Fruit fly (Drosophila melanogaster) whole organism, embryonic: Measurements from ENCODE around the gene CG15882.

Source experiments
- ATbp ChIP-seq: fragments of 200-800 bp; sonication (Bioruptor generic); optimal IDR thresholded peaks from 2 replicates; lab custom pipeline; 2017; ENCODE audit warnings: missing biosample characterization, mild to moderate bottlenecking, missing genetic modification characterization, missing genetic modification reagents
- CG10147 ChIP-seq: fragments of 200-800 bp; sonication (Bioruptor generic); optimal IDR thresholded peaks from 2 replicates; lab custom pipeline; 2019; ENCODE audit warnings: missing biosample characterization, mild to moderate bottlenecking, missing genetic modification characterization, moderate library complexity
- CG10267 ChIP-seq: fragments of 200-800 bp; sonication (Bioruptor generic); optimal IDR thresholded peaks from 2 replicates; lab custom pipeline; 2018; ENCODE audit warnings: missing biosample characterization, mild to moderate bottlenecking, missing genetic modification characterization, moderate library complexity
- CG10431 ChIP-seq: fragments of 200-800 bp; sonication (Bioruptor generic); optimal IDR thresholded peaks from 3 replicates; lab custom pipeline; 2018; ENCODE audit warnings: missing biosample characterization, mild to moderate bottlenecking, missing genetic modification characterization
- CG10979 ChIP-seq: fragments of 200-800 bp; sonication (Bioruptor generic); optimal IDR thresholded peaks from 2 replicates; lab custom pipeline; 2018; ENCODE audit warnings: missing biosample characterization, mild to moderate bottlenecking, missing genetic modification characterization, moderate library complexity
- CG11247 ChIP-seq: fragments of 200-800 bp; sonication (Bioruptor generic); IDR thresholded peaks from 2 replicates; pipeline ENCODE4 v1.3.6; 2022; ENCODE audit warnings: missing biosample characterization, missing genetic modification characterization
- CG11560 ChIP-seq: fragments of 200-800 bp; sonication (Bioruptor generic); IDR thresholded peaks from 3 replicates; pipeline ENCODE4 v1.3.6; 2022; ENCODE audit warnings: missing biosample characterization, missing genetic modification characterization
- CG12769 ChIP-seq: fragments of 200-800 bp; sonication (Bioruptor generic); optimal IDR thresholded peaks from 2 replicates; lab custom pipeline; 2019; ENCODE audit warnings: missing biosample characterization, mild to moderate bottlenecking, missing genetic modification characterization, moderate library complexity
- CG13894 ChIP-seq: fragments of 200-800 bp; sonication (Bioruptor generic); optimal IDR thresholded peaks from 3 replicates; lab custom pipeline; 2018; ENCODE audit warnings: missing biosample characterization, mild to moderate bottlenecking, missing genetic modification characterization, moderate library complexity
- CG1602 ChIP-seq: fragments of 200-800 bp; sonication (Bioruptor generic); optimal IDR thresholded peaks from 3 replicates; lab custom pipeline; 2016; ENCODE audit warnings: missing biosample characterization, missing genetic modification characterization
- CG17802 ChIP-seq: fragments of 200-800 bp; sonication (Bioruptor generic); optimal IDR thresholded peaks from 2 replicates; lab custom pipeline; 2018; ENCODE audit warnings: missing biosample characterization, mild to moderate bottlenecking, missing genetic modification characterization, moderate library complexity
- CG18262 ChIP-seq: fragments of 200-800 bp; optimal IDR thresholded peaks from 3 replicates; lab custom pipeline; 2019; ENCODE audit warnings: missing biosample characterization, mild to moderate bottlenecking, missing genetic modification characterization, moderate library complexity
- CG2678 ChIP-seq: fragments of 200-800 bp; sonication (Bioruptor generic); optimal IDR thresholded peaks from 3 replicates; lab custom pipeline; 2019; ENCODE audit warnings: missing biosample characterization, mild to moderate bottlenecking, missing genetic modification characterization, moderate library complexity
- CG2889 ChIP-seq: fragments of 200-800 bp; sonication (Bioruptor generic); IDR thresholded peaks from 3 replicates; pipeline ENCODE4 v1.3.6; 2022; ENCODE audit warnings: missing biosample characterization, missing genetic modification characterization
- CG4730 ChIP-seq: fragments of 200-800 bp; sonication (Bioruptor generic); IDR thresholded peaks from 2 replicates; pipeline ENCODE4 v1.3.6; 2022; ENCODE audit warnings: missing biosample characterization, missing genetic modification characterization
- CG6683 ChIP-seq: fragments of 200-800 bp; sonication (Bioruptor generic); optimal IDR thresholded peaks from 2 replicates; lab custom pipeline; 2017; ENCODE audit warnings: missing biosample characterization, mild to moderate bottlenecking, missing genetic modification characterization, missing genetic modification reagents
- CG6854 ChIP-seq: fragments of 200-800 bp; sonication (Bioruptor generic); optimal IDR thresholded peaks from 3 replicates; lab custom pipeline; 2017; ENCODE audit warnings: missing biosample characterization, mild to moderate bottlenecking, missing genetic modification characterization
- CG9932 ChIP-seq: fragments of 200-800 bp; sonication (Bioruptor generic); IDR thresholded peaks from 2 replicates; pipeline ENCODE4 v1.3.6; 2022; ENCODE audit warnings: missing biosample characterization, missing genetic modification characterization
- Dad ChIP-seq: fragments of 200-800 bp; sonication (Bioruptor generic); optimal IDR thresholded peaks from 3 replicates; lab custom pipeline; 2016; ENCODE audit warnings: missing biosample characterization, missing genetic modification characterization
- H15 ChIP-seq: fragments of 200-800 bp; sonication (Bioruptor generic); IDR thresholded peaks from 3 replicates; pipeline ENCODE4 v1.3.6; 2022; ENCODE audit warnings: missing biosample characterization, missing genetic modification characterization
- H2.0 ChIP-seq: fragments of 200-800 bp; sonication (Bioruptor generic); IDR thresholded peaks from 2 replicates; pipeline ENCODE4 v1.3.6; 2022; ENCODE audit warnings: missing biosample characterization, missing genetic modification characterization
- HHEX ChIP-seq: fragments of 200-800 bp; sonication (Bioruptor generic); optimal IDR thresholded peaks from 3 replicates; lab custom pipeline; 2017; ENCODE audit warnings: missing biosample characterization, mild to moderate bottlenecking, missing genetic modification characterization, missing genetic modification reagents
- Hsf ChIP-seq: fragments of 200-800 bp; sonication (Bioruptor generic); optimal IDR thresholded peaks from 3 replicates; lab custom pipeline; 2016; ENCODE audit warnings: missing biosample characterization, missing genetic modification characterization
- Neu2 ChIP-seq: fragments of 200-800 bp; sonication (Bioruptor generic); optimal IDR thresholded peaks from 3 replicates; lab custom pipeline; 2016; ENCODE audit warnings: missing biosample characterization, missing genetic modification characterization, borderline replicate concordance
- NfI ChIP-seq: fragments of 200-800 bp; sonication (Bioruptor generic); optimal IDR thresholded peaks from 3 replicates; lab custom pipeline; 2018; ENCODE audit warnings: missing biosample characterization, mild to moderate bottlenecking, missing genetic modification characterization, moderate library complexity
- Pdp1 ChIP-seq, 2 experiments: fragments of 200-800 bp; sonication (Bioruptor generic); optimal IDR thresholded peaks; 3 replicates each; lab custom pipeline; 2016; ENCODE audit warnings: missing biosample characterization in 2 of 2, missing genetic modification characterization in 2 of 2, mild to moderate bottlenecking in 1 of 2, moderate library complexity in 1 of 2
- Ptx1 ChIP-seq: fragments of 200-800 bp; sonication (Bioruptor generic); IDR thresholded peaks from 2 replicates; pipeline ENCODE4 v1.3.6; 2022; ENCODE audit warnings: missing biosample characterization, missing genetic modification characterization
- Sox102F ChIP-seq: fragments of 200-800 bp; sonication (Bioruptor generic); optimal IDR thresholded peaks from 2 replicates; lab custom pipeline; 2018; ENCODE audit warnings: missing biosample characterization, mild to moderate bottlenecking, missing genetic modification characterization, moderate library complexity
- Sry-δ ChIP-seq: fragments of 200-800 bp; sonication (Bioruptor generic); optimal IDR thresholded peaks from 2 replicates; lab custom pipeline; 2016; ENCODE audit warnings: missing biosample characterization, missing genetic modification characterization
- Trl ChIP-seq, 3 experiments: fragments of >200 bp in 2 of 3; fragments of 200-800 bp in 1 of 3; sonication (Bioruptor generic) in 1 of 3; optimal IDR thresholded peaks; 2 replicates in 1 of 3; 3 replicates in 2 of 3; lab custom pipeline; 2016 to 2017; ENCODE audit warnings: missing biosample characterization in 1 of 3, missing genetic modification characterization in 1 of 3
- abd-A ChIP-seq: fragments of 200-800 bp; sonication (Bioruptor generic); optimal IDR thresholded peaks from 3 replicates; lab custom pipeline; 2019; ENCODE audit warnings: missing biosample characterization, mild to moderate bottlenecking, missing genetic modification characterization, moderate library complexity
- bab2 ChIP-seq: fragments of 200-800 bp; sonication (Bioruptor generic); optimal IDR thresholded peaks from 2 replicates; lab custom pipeline; 2016; ENCODE audit warnings: missing biosample characterization, missing genetic modification characterization
- cas ChIP-seq: fragments of 200-800 bp; sonication (Bioruptor generic); IDR thresholded peaks from 2 replicates; pipeline ENCODE4 v1.3.6; 2022; ENCODE audit warnings: missing biosample characterization, missing genetic modification characterization
- cg ChIP-seq: fragments of 200-800 bp; sonication (Bioruptor generic); optimal IDR thresholded peaks from 3 replicates; lab custom pipeline; 2019; ENCODE audit warnings: missing biosample characterization, mild to moderate bottlenecking, missing genetic modification characterization, moderate library complexity
- exex ChIP-seq: fragments of 200-800 bp; sonication (Bioruptor generic); optimal IDR thresholded peaks from 4 replicates; lab custom pipeline; 2018; ENCODE audit warnings: missing biosample characterization, mild to moderate bottlenecking, missing genetic modification characterization, moderate library complexity
- grau ChIP-seq: fragments of 200-800 bp; optimal IDR thresholded peaks from 3 replicates; lab custom pipeline; 2019; ENCODE audit warnings: missing biosample characterization, mild to moderate bottlenecking, missing genetic modification characterization, moderate library complexity
- grn ChIP-seq: fragments of 200-800 bp; sonication (Bioruptor generic); optimal IDR thresholded peaks from 3 replicates; lab custom pipeline; 2017; ENCODE audit warnings: missing biosample characterization, missing genetic modification characterization
- jing ChIP-seq: fragments of 200-800 bp; sonication (Bioruptor generic); optimal IDR thresholded peaks from 2 replicates; lab custom pipeline; 2018; ENCODE audit warnings: missing biosample characterization, mild to moderate bottlenecking, missing genetic modification characterization
- lbe ChIP-seq: fragments of 200-800 bp; sonication (Bioruptor generic); optimal IDR thresholded peaks from 2 replicates; lab custom pipeline; 2016; ENCODE audit warnings: missing biosample characterization, mild to moderate bottlenecking, missing genetic modification characterization
- nau ChIP-seq: fragments of 200-800 bp; sonication (Bioruptor generic); optimal IDR thresholded peaks from 3 replicates; lab custom pipeline; 2017; ENCODE audit warnings: missing biosample characterization, mild to moderate bottlenecking, missing genetic modification characterization, missing genetic modification reagents
- pb ChIP-seq: fragments of 200-800 bp; sonication (Bioruptor generic); optimal IDR thresholded peaks from 3 replicates; lab custom pipeline; 2016; ENCODE audit warnings: missing biosample characterization, missing genetic modification characterization
- pfk ChIP-seq: fragments of 200-800 bp; sonication (Bioruptor generic); optimal IDR thresholded peaks from 2 replicates; lab custom pipeline; 2018; ENCODE audit warnings: missing biosample characterization, mild to moderate bottlenecking, missing genetic modification characterization, moderate library complexity
- prd ChIP-seq, 3 experiments: fragments of >200 bp in 2 of 3; fragments of 200-800 bp in 1 of 3; sonication (Bioruptor generic) in 1 of 3; optimal IDR thresholded peaks in 2 of 3; IDR thresholded peaks in 1 of 3; 2 replicates in 2 of 3; 3 replicates in 1 of 3; pipeline versions ENCODE4 v1.3.6 to Lab custom; 2017 to 2022; ENCODE audit warnings: missing biosample characterization in 1 of 3, missing genetic modification characterization in 1 of 3
- rib ChIP-seq: fragments of 200-800 bp; sonication (Bioruptor generic); IDR thresholded peaks from 2 replicates; pipeline ENCODE4 v1.3.6; 2022; ENCODE audit warnings: missing biosample characterization, missing genetic modification characterization
- salm ChIP-seq: fragments of 200-800 bp; sonication (Bioruptor generic); optimal IDR thresholded peaks from 2 replicates; lab custom pipeline; 2018; ENCODE audit warnings: missing biosample characterization, mild to moderate bottlenecking, missing genetic modification characterization
- so ChIP-seq: fragments of 200-800 bp; sonication (Bioruptor generic); IDR thresholded peaks from 3 replicates; pipeline ENCODE4 v1.3.6; 2022; ENCODE audit warnings: missing biosample characterization, missing genetic modification characterization
- stwl ChIP-seq: fragments of 200-800 bp; sonication (Bioruptor generic); optimal IDR thresholded peaks from 3 replicates; lab custom pipeline; 2018; ENCODE audit warnings: missing biosample characterization, mild to moderate bottlenecking, missing genetic modification characterization, moderate library complexity
- z ChIP-seq: fragments of 200-800 bp; sonication (Bioruptor generic); IDR thresholded peaks from 3 replicates; pipeline ENCODE4 v1.3.6; 2022; ENCODE audit warnings: missing biosample characterization, missing genetic modification characterization

CG15882 gene

DNA sequence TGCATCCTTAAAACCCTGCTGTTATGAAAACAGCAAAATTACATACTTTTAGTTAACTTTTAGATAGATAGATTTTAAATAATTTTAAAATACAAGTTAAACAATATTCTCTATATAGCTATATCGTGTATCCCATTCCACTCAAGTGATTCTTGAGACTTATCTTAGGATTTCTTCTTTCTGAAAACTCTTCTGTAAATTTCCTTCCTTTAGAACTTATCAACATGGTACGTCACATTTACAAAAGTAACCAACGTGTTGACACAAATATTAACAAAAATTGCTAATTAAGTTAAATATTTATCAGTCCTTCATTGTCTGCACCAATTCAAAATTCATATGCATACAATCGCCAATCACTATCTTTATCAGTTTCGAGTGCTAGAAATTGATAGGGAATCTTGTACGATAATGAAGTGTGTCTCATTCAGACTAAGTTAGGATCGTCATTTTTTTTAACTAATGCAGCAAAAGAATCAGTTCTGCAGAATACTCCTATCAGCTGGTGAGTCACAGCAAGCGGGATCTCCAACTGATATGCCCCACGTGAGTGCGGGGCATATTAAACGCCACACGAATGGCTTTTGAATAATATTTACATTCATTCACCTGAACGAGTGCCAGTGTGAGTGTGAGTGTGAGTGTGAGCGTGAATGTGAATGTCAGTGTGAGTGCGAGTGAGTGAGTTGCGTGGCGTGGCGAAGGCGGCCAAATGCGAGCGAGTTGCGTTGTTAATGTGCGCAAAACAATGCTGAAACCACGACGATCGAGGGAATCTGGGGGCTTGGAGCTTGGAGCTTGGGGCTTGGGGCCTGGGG is 43.6 kb upstream of the CG15882 start (continued):
- TF ChIP-seq CG1602 (GFP tag; lab: Kevin White, UChicago): no peak
- TF ChIP-seq nau (GFP tag; lab: Kevin White, UChicago): no peak
- TF ChIP-seq CG13894 (tag; lab: Kevin White, UChicago): peak; percentile 70
- peak; percentile 16 for TF ChIP-seq pb (GFP tag; lab: Kevin White, UChicago)
- no peak for TF ChIP-seq CG6854
- no peak for TF ChIP-seq H2.0 (GFP tag; lab: Robert Waterston, UW)
- TF ChIP-seq CG10147 (GFP tag; lab: Kevin White, UChicago): no peak
- peak; percentile 44 for TF ChIP-seq exex
- TF ChIP-seq HHEX (GFP tag; lab: Kevin White, UChicago): no peak
- TF ChIP-seq Neu2 (GFP tag; lab: Kevin White, UChicago): no peak
- TF ChIP-seq H15 (GFP tag; lab: Robert Waterston, UW): no peak
- TF ChIP-seq salm (tag; lab: Kevin White, UChicago): no peak
- no peak for TF ChIP-seq CG6683
- no peak for TF ChIP-seq CG10431 (GFP tag; lab: Kevin White, UChicago)
- TF ChIP-seq grn: peak; percentile 51
- no peak for TF ChIP-seq Hsf
- peak; percentile 77 for TF ChIP-seq abd-A
- TF ChIP-seq ATbp (GFP tag; lab: Kevin White, UChicago): no peak
- TF ChIP-seq rib (GFP tag; lab: Robert Waterston, UW): no peak
- no peak for TF ChIP-seq CG18262
- no peak for TF ChIP-seq grau (tag; lab: Kevin White, UChicago)
- peak; percentile 57; the same call in 1 of the 3 replicates for TF ChIP-seq so (GFP tag; lab: Robert Waterston, UW)
- TF ChIP-seq NfI (GFP tag; lab: Kevin White, UChicago): peak; percentile 23
- TF ChIP-seq z (GFP tag; lab: Robert Waterston, UW): peak; percentile 89
- TF ChIP-seq stwl (tag; lab: Kevin White, UChicago): no peak
- 0 out of 2 replicates have a peak, but pooled peaks have one; percentile 15 for TF ChIP-seq Ptx1
- TF ChIP-seq CG12769 (tag; lab: Kevin White, UChicago): peak; percentile 74
- TF ChIP-seq CG11560 (tag; lab: Robert Waterston, UW): no peak
- peak; percentile 45 for TF ChIP-seq CG9932 (GFP tag; lab: Robert Waterston, UW)
- TF ChIP-seq Trl (optimal IDR thresholded peaks at IDR 0.05; lab: Kevin White, UChicago): no peak
- no peak for TF ChIP-seq Trl (GFP tag; optimal IDR thresholded peaks at IDR 0.05; lab: Kevin White, UChicago)
- TF ChIP-seq CG10267: no peak
- TF ChIP-seq Dad (GFP tag; lab: Kevin White, UChicago): no peak
- TF ChIP-seq CG10979 (tag; lab: Kevin White, UChicago): no peak
- no peak for TF ChIP-seq CG11247 (GFP tag; lab: Robert Waterston, UW)
- no peak for TF ChIP-seq jing
- no peak for TF ChIP-seq prd (optimal IDR thresholded peaks at IDR 0.05; lab: Kevin White, UChicago)
- no peak for TF ChIP-seq prd (GFP tag; IDR thresholded peaks at IDR 0.05; lab: Robert Waterston, UW)
- no peak for TF ChIP-seq CG2889
- TF ChIP-seq CG4730 (GFP tag; lab: Robert Waterston, UW): no peak
- TF ChIP-seq Sry-δ: no peak
- TF ChIP-seq Sox102F (GFP tag; lab: Kevin White, UChicago): no peak
- TF ChIP-seq cg (GFP tag; lab: Kevin White, UChicago): peak; percentile 80
- peak in 1 of 2 experiments; percentile 48 for TF ChIP-seq Pdp1 (GFP tag; optimal IDR thresholded peaks at IDR 0.05; lab: Kevin White, UChicago)
- TF ChIP-seq pfk (GFP tag; lab: Kevin White, UChicago): no peak
- TF ChIP-seq bab2 (GFP tag; lab: Kevin White, UChicago): no peak
- TF ChIP-seq cas (GFP tag; lab: Robert Waterston, UW): no peak
- no peak for TF ChIP-seq CG2678 (tag; lab: Kevin White, UChicago)
- no peak for TF ChIP-seq CG17802 (tag; lab: Kevin White, UChicago)
- no peak for TF ChIP-seq lbe (GFP tag; lab: Kevin White, UChicago)
